Fruit fly (Drosophila melanogaster) whole organism, embryonic: ENCODE measurements around the gene CG43072.
A peak's percentile ranks its signal among the peaks of the same experiment; 100 is the strongest.

Experiments
- Awh ChIP-seq: fragments of 200-800 bp; sonication (Bioruptor generic); IDR thresholded peaks from 2 replicates; pipeline ENCODE4, ENCODE4 v1.3.6; 2022; ENCODE audit warnings: missing biosample characterization, missing genetic modification characterization
- B-H2 ChIP-seq: fragments of 200-800 bp; sonication (Bioruptor generic); optimal IDR thresholded peaks from 2 replicates; lab custom pipeline; 2018; ENCODE audit warnings: missing biosample characterization, mild to moderate bottlenecking, missing genetic modification characterization
- Bdp1 ChIP-seq: fragments of 200-800 bp; sonication (Bioruptor generic); optimal IDR thresholded peaks from 3 replicates; lab custom pipeline; 2016; ENCODE audit warnings: missing biosample characterization, missing genetic modification characterization
- CG10267 ChIP-seq: fragments of 200-800 bp; sonication (Bioruptor generic); optimal IDR thresholded peaks from 2 replicates; lab custom pipeline; 2018; ENCODE audit warnings: missing biosample characterization, mild to moderate bottlenecking, missing genetic modification characterization, moderate library complexity
- CG10431 ChIP-seq: fragments of 200-800 bp; sonication (Bioruptor generic); optimal IDR thresholded peaks from 3 replicates; lab custom pipeline; 2018; ENCODE audit warnings: missing biosample characterization, mild to moderate bottlenecking, missing genetic modification characterization
- CG10543 ChIP-seq: fragments of 200-800 bp; sonication (Bioruptor generic); optimal IDR thresholded peaks from 3 replicates; lab custom pipeline; 2017; ENCODE audit warnings: missing biosample characterization, mild to moderate bottlenecking, missing genetic modification characterization, moderate library complexity
- CG11398 ChIP-seq: fragments of 200-800 bp; sonication (Bioruptor generic); optimal IDR thresholded peaks from 2 replicates; lab custom pipeline; 2016; ENCODE audit warnings: missing biosample characterization, missing genetic modification characterization
- CG12155 ChIP-seq: fragments of 200-800 bp; sonication (Bioruptor generic); optimal IDR thresholded peaks from 3 replicates; lab custom pipeline; 2016; ENCODE audit warnings: missing biosample characterization, missing genetic modification characterization
- CG13775 ChIP-seq: fragments of 200-800 bp; sonication (Bioruptor generic); optimal IDR thresholded peaks from 3 replicates; lab custom pipeline; 2017; ENCODE audit warnings: missing biosample characterization, mild to moderate bottlenecking, missing genetic modification characterization
- CG13894 ChIP-seq: fragments of 200-800 bp; sonication (Bioruptor generic); optimal IDR thresholded peaks from 3 replicates; lab custom pipeline; 2018; ENCODE audit warnings: missing biosample characterization, mild to moderate bottlenecking, missing genetic modification characterization, moderate library complexity
- CG15011 ChIP-seq: fragments of 200-800 bp; sonication (Bioruptor generic); optimal IDR thresholded peaks from 3 replicates; lab custom pipeline; 2018; ENCODE audit warnings: missing biosample characterization, mild to moderate bottlenecking, missing genetic modification characterization
- CG1792 ChIP-seq: fragments of 200-800 bp; sonication (Bioruptor generic); optimal IDR thresholded peaks from 2 replicates; lab custom pipeline; 2016; ENCODE audit warnings: missing biosample characterization, missing genetic modification characterization
- CG18262 ChIP-seq: fragments of 200-800 bp; optimal IDR thresholded peaks from 3 replicates; lab custom pipeline; 2019; ENCODE audit warnings: missing biosample characterization, mild to moderate bottlenecking, missing genetic modification characterization, moderate library complexity
- CG18619 ChIP-seq: fragments of 200-800 bp; sonication (Bioruptor generic); optimal IDR thresholded peaks from 3 replicates; lab custom pipeline; 2017; ENCODE audit warnings: missing biosample characterization, mild to moderate bottlenecking, missing genetic modification characterization
- CG2129 ChIP-seq: fragments of 200-800 bp; sonication (Bioruptor generic); IDR thresholded peaks from 2 replicates; pipeline ENCODE4 v1.3.6; 2022; ENCODE audit warnings: missing biosample characterization, missing genetic modification characterization; ENCODE audit not compliant: partially characterized antibody
- CG31441 ChIP-seq: fragments of 200-800 bp; sonication (Bioruptor generic); IDR thresholded peaks from 2 replicates; pipeline ENCODE4 v1.3.6; 2022; ENCODE audit warnings: missing biosample characterization, missing genetic modification characterization
- CG3726 ChIP-seq: fragments of 200-800 bp; sonication (Bioruptor generic); IDR thresholded peaks from 3 replicates; pipeline ENCODE4, ENCODE4 v1.3.6; 2022; ENCODE audit warnings: missing biosample characterization, missing genetic modification characterization
- CG4820 ChIP-seq: fragments of 200-800 bp; sonication (Bioruptor generic); optimal IDR thresholded peaks from 3 replicates; lab custom pipeline; 2016; ENCODE audit warnings: missing biosample characterization, missing genetic modification characterization
- CG5953 ChIP-seq: fragments of 200-800 bp; sonication (Bioruptor generic); IDR thresholded peaks from 2 replicates; pipeline ENCODE4 v1.3.6; 2022; ENCODE audit warnings: missing biosample characterization, missing genetic modification characterization
- CG6175 ChIP-seq: fragments of 200-800 bp; sonication (Bioruptor generic); IDR thresholded peaks from 3 replicates; pipeline ENCODE4 v1.3.6; 2022; ENCODE audit warnings: missing biosample characterization, missing genetic modification characterization
- CG6683 ChIP-seq: fragments of 200-800 bp; sonication (Bioruptor generic); optimal IDR thresholded peaks from 2 replicates; lab custom pipeline; 2017; ENCODE audit warnings: missing biosample characterization, mild to moderate bottlenecking, missing genetic modification characterization, missing genetic modification reagents
- CG7271 ChIP-seq: fragments of 200-800 bp; sonication (Bioruptor generic); optimal IDR thresholded peaks from 2 replicates; lab custom pipeline; 2018; ENCODE audit warnings: missing biosample characterization, mild to moderate bottlenecking, missing genetic modification characterization, moderate library complexity
- CG9932 ChIP-seq: fragments of 200-800 bp; sonication (Bioruptor generic); IDR thresholded peaks from 2 replicates; pipeline ENCODE4 v1.3.6; 2022; ENCODE audit warnings: missing biosample characterization, missing genetic modification characterization
- CrebB ChIP-seq: fragments of 200-800 bp; sonication (Bioruptor generic); optimal IDR thresholded peaks from 3 replicates; lab custom pipeline; 2018; ENCODE audit warnings: missing biosample characterization, mild to moderate bottlenecking, missing genetic modification characterization
- D19B ChIP-seq: fragments of 200-800 bp; sonication (Bioruptor generic); optimal IDR thresholded peaks from 2 replicates; lab custom pipeline; 2017; ENCODE audit warnings: missing biosample characterization, mild to moderate bottlenecking, missing genetic modification characterization
- Ets65A ChIP-seq: fragments of 200-800 bp; sonication (Bioruptor generic); peaks from one replicate; lab custom pipeline; 2016; ENCODE audit warnings: missing biosample characterization, missing genetic modification characterization
- HmgD ChIP-seq: fragments of 200-800 bp; sonication (Bioruptor generic); optimal IDR thresholded peaks from 3 replicates; lab custom pipeline; 2016; ENCODE audit warnings: missing biosample characterization, missing genetic modification characterization
- Hsf ChIP-seq: fragments of 200-800 bp; sonication (Bioruptor generic); optimal IDR thresholded peaks from 3 replicates; lab custom pipeline; 2016; ENCODE audit warnings: missing biosample characterization, missing genetic modification characterization
- Scr ChIP-seq: fragments of 200-800 bp; sonication (Bioruptor generic); IDR thresholded peaks from 2 replicates; pipeline ENCODE4 v1.3.6; 2022; ENCODE audit warnings: missing biosample characterization, missing genetic modification characterization; ENCODE audit not compliant: partially characterized antibody
- Spps ChIP-seq: fragments of 200-800 bp; sonication (Bioruptor generic); optimal IDR thresholded peaks from 2 replicates; lab custom pipeline; 2018; ENCODE audit warnings: missing biosample characterization, mild to moderate bottlenecking, missing genetic modification characterization
- Sry-δ ChIP-seq: fragments of 200-800 bp; sonication (Bioruptor generic); optimal IDR thresholded peaks from 2 replicates; lab custom pipeline; 2016; ENCODE audit warnings: missing biosample characterization, missing genetic modification characterization
- Ssrp ChIP-seq: fragments of 200-800 bp; sonication (Bioruptor generic); optimal IDR thresholded peaks from 2 replicates; lab custom pipeline; 2018; ENCODE audit warnings: missing biosample characterization, mild to moderate bottlenecking, missing genetic modification characterization, moderate library complexity
- bcd ChIP-seq: fragments of 200-800 bp; sonication (Bioruptor generic); optimal IDR thresholded peaks from 2 replicates; lab custom pipeline; 2017; ENCODE audit warnings: missing biosample characterization, mild to moderate bottlenecking, missing genetic modification characterization
- br ChIP-seq: fragments of >200 bp; optimal IDR thresholded peaks from 2 replicates; lab custom pipeline; 2017
- bsh ChIP-seq, 2 experiments: fragments of 200-800 bp; sonication (Bioruptor generic); optimal IDR thresholded peaks; 2 replicates each; lab custom pipeline; 2017 to 2018; ENCODE audit warnings: mild to moderate bottlenecking in 2 of 2, missing biosample characterization in 2 of 2, missing genetic modification characterization in 2 of 2, moderate library complexity in 1 of 2
- btn ChIP-seq: fragments of 200-800 bp; sonication (Bioruptor generic); optimal IDR thresholded peaks from 2 replicates; lab custom pipeline; 2016; ENCODE audit warnings: missing biosample characterization, missing genetic modification characterization
- caup ChIP-seq: fragments of 200-800 bp; sonication (Bioruptor generic); optimal IDR thresholded peaks from 3 replicates; lab custom pipeline; 2017; ENCODE audit warnings: missing biosample characterization, mild to moderate bottlenecking, missing genetic modification characterization, moderate library complexity; ENCODE audit not compliant: severe bottlenecking
- cg ChIP-seq: fragments of 200-800 bp; sonication (Bioruptor generic); optimal IDR thresholded peaks from 3 replicates; lab custom pipeline; 2019; ENCODE audit warnings: missing biosample characterization, mild to moderate bottlenecking, missing genetic modification characterization, moderate library complexity
- ci ChIP-seq: fragments of 200-800 bp; sonication (Bioruptor generic); IDR thresholded peaks from 3 replicates; pipeline ENCODE4 v1.3.6; 2022; ENCODE audit warnings: missing biosample characterization, missing genetic modification characterization
- crc ChIP-seq: fragments of 200-800 bp; sonication (Bioruptor generic); optimal IDR thresholded peaks from 2 replicates; lab custom pipeline; 2016; ENCODE audit warnings: missing biosample characterization, missing genetic modification characterization
- hbn ChIP-seq: fragments of 200-800 bp; sonication (Bioruptor generic); IDR thresholded peaks from 2 replicates; pipeline ENCODE4 v1.3.6; 2022; ENCODE audit warnings: missing biosample characterization, missing genetic modification characterization; ENCODE audit not compliant: partially characterized antibody
- luna ChIP-seq: fragments of 200-800 bp; sonication (Bioruptor generic); optimal IDR thresholded peaks from 2 replicates; lab custom pipeline; 2016; ENCODE audit warnings: missing biosample characterization, missing genetic modification characterization
- maf-S ChIP-seq: fragments of 200-800 bp; sonication (Bioruptor generic); optimal IDR thresholded peaks from 2 replicates; lab custom pipeline; 2016; ENCODE audit warnings: missing biosample characterization, missing genetic modification characterization
- mld ChIP-seq: fragments of 200-800 bp; sonication (Bioruptor generic); IDR thresholded peaks from 3 replicates; pipeline ENCODE4 v1.3.6; 2022; ENCODE audit warnings: missing biosample characterization, missing genetic modification characterization; ENCODE audit not compliant: partially characterized antibody
- pfk ChIP-seq: fragments of 200-800 bp; sonication (Bioruptor generic); optimal IDR thresholded peaks from 2 replicates; lab custom pipeline; 2018; ENCODE audit warnings: missing biosample characterization, mild to moderate bottlenecking, missing genetic modification characterization, moderate library complexity
- ranshi ChIP-seq: fragments of 200-800 bp; sonication (Bioruptor generic); IDR thresholded peaks from 2 replicates; pipeline ENCODE4 v1.3.6; 2022; ENCODE audit warnings: missing biosample characterization, missing genetic modification characterization
- sna ChIP-seq: fragments of 200-800 bp; sonication (Bioruptor generic); IDR thresholded peaks from 2 replicates; pipeline ENCODE4 v1.3.6; 2022; ENCODE audit warnings: missing biosample characterization, missing genetic modification characterization; ENCODE audit not compliant: partially characterized antibody
- tgo ChIP-seq: fragments of 200-800 bp; sonication (Bioruptor generic); IDR thresholded peaks from 3 replicates; pipeline ENCODE4 v1.3.6; 2022; ENCODE audit warnings: missing biosample characterization, missing genetic modification characterization
- yki ChIP-seq: fragments of >200 bp; optimal IDR thresholded peaks from 3 replicates; lab custom pipeline; 2018
- zfh2 ChIP-seq: fragments of 200-800 bp; sonication (Bioruptor generic); optimal IDR thresholded peaks from 2 replicates; lab custom pipeline; 2016; ENCODE audit warnings: missing biosample characterization, missing genetic modification characterization

CG43072 gene

dm6 chr3L:21060189-21061070 lies 5.2 kb upstream of the CG43072 start (continued):
- TF ChIP-seq CG10267 (peak; percentile 15), pfk (GFP tag; lab: Kevin White, UChicago) (no peak), bcd (GFP tag; lab: Kevin White, UChicago) (no peak), Awh (GFP tag; lab: Robert Waterston, UW) (no peak), CG13894 (no peak), CG15011 (no peak), mld (GFP tag; lab: Robert Waterston, UW) (no peak), Ets65A (no peak), yki (lab: Kevin White, UChicago) (no peak), bsh (GFP tag; optimal IDR thresholded peaks at IDR 0.05; lab: Kevin White, UChicago) (peak in 1 of 2 experiments; percentile 45), ranshi (no peak), CG9932 (GFP tag; lab: Robert Waterston, UW) (no peak; the same call in 1 of the 2 replicates), CG7271 (tag; lab: Kevin White, UChicago) (no peak), maf-S (GFP tag; lab: Kevin White, UChicago) (no peak), CG10431 (GFP tag; lab: Kevin White, UChicago) (no peak), CG2129 (GFP tag; lab: Robert Waterston, UW) (no peak), crc (GFP tag; lab: Kevin White, UChicago) (no peak), ci (GFP tag; lab: Robert Waterston, UW) (0 out of 3 replicates have a peak, but pooled peaks have one; percentile 7), CG18262 (tag; lab: Kevin White, UChicago) (peak; percentile 61), CG10543 (no peak), hbn (GFP tag; lab: Robert Waterston, UW) (no peak), br (lab: Kevin White, UChicago) (no peak), CG1792 (no peak), CG6175 (no peak), CG4820 (GFP tag; lab: Kevin White, UChicago) (no peak), Spps (tag; lab: Kevin White, UChicago) (no peak), Bdp1 (GFP tag; lab: Kevin White, UChicago) (no peak), CrebB (tag; lab: Kevin White, UChicago) (no peak), Scr (no peak), HmgD (GFP tag; lab: Kevin White, UChicago) (no peak), Ssrp (peak; percentile 12), zfh2 (GFP tag; lab: Kevin White, UChicago) (no peak), CG5953 (no peak), B-H2 (no peak), CG11398 (GFP tag; lab: Kevin White, UChicago) (no peak), CG3726 (GFP tag; lab: Robert Waterston, UW) (no peak), btn (no peak), cg (GFP tag; lab: Kevin White, UChicago) (no peak), CG18619 (GFP tag; lab: Kevin White, UChicago) (no peak), luna (GFP tag; lab: Kevin White, UChicago) (no peak), CG13775 (GFP tag; lab: Kevin White, UChicago) (no peak), CG6683 (GFP tag; lab: Kevin White, UChicago) (no peak), Sry-δ (GFP tag; lab: Kevin White, UChicago) (no peak), CG31441 (peak; percentile 53), Hsf (no peak), sna (GFP tag; lab: Robert Waterston, UW) (no peak), D19B (GFP tag; lab: Kevin White, UChicago) (no peak), CG12155 (GFP tag; lab: Kevin White, UChicago) (no peak), tgo (GFP tag; lab: Robert Waterston, UW) (no peak), caup (GFP tag; lab: Kevin White, UChicago) (no peak)
